Fruit fly (Drosophila melanogaster): Measurements from ENCODE around the gene CG5515.

DNA sequence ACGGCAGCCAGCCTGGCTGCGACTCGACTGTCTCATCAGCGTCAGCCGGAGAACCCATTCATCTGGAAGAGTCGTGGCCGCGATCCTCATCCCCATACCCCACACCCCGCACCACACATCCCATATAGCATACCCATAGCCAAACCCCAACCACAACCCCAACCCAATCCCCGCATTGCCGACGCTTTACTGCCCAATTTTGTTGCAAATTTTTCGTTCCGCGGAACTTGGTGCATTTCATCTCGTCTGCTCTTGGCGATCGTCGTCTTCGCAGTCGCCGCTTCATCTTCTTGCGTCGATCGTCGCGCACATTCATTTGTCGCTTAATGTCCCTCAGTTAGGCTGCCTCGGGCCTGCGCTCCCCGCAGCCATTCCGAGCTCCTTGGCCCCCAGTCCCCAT is 45.3 kb downstream of the CG5515 start:
- TF ChIP-seq vri (GFP tag; optimal IDR thresholded peaks at IDR 0.05) (no peak), CG6854 (GFP tag; optimal IDR thresholded peaks at IDR 0.05) (no peak), dsx (GFP tag; optimal IDR thresholded peaks at IDR 0.05; ENCODE audit: poor library complexity, severe bottlenecking) (no peak), Eip93F (GFP tag; optimal IDR thresholded peaks at IDR 0.05) (no peak), CG10631 (GFP tag; optimal IDR thresholded peaks at IDR 0.05) (no peak), Lpt (GFP tag; optimal IDR thresholded peaks at IDR 0.05) (no peak), CG11294 (GFP tag; IDR thresholded peaks at IDR 0.05) (no peak)
